Fruit fly (Drosophila melanogaster): ENCODE measurements around the gene Sh.
A peak's percentile ranks its signal among the peaks of the same experiment; 100 is the strongest.

Sh gene

DNA sequence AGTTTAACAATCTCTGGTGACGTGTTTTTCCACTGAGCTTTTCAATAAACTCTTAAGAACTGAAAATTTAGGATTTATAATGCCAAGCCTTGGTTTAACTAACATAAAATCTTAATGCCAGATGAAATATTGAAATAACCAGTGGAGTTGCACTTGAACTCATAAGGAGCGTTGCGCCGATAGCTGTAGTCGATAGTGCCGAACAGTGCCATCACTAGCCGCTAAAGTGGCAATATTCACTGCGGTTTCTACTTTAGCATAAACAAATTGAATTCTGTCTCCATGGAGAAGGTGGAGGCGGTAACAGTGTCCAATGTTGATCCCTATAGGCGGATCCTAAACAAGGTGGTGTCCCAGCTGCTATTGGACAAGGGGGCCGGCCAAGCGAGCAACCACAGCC, 38.7 kb upstream of the Sh start, which contains the start of gene Taf8 (continued):
- no peak for TF ChIP-seq CkIIα-i1 (GFP tag; IDR thresholded peaks at IDR 0.05)
- TF ChIP-seq hbn (GFP tag; IDR thresholded peaks at IDR 0.05; ENCODE audit: partially characterized antibody) = peak; percentile 46; the same call in 1 of the 2 replicates
- TF ChIP-seq otp (GFP tag; IDR thresholded peaks at IDR 0.05) = no peak
- no peak for TF ChIP-seq CG4424 (GFP tag; optimal IDR thresholded peaks at IDR 0.05)
- TF ChIP-seq Gug (GFP tag; IDR thresholded peaks at IDR 0.05) = peak; percentile 49; the same call in 1 of the 4 replicates

dm6 chrX:18101098-18101711, 38.2 kb upstream of the Sh start, which contains the start of gene Mvb12:
TSS of gene Mvb12 (minus strand) at chrX:18101314.
- TF ChIP-seq CG42726 (GFP tag; IDR thresholded peaks at IDR 0.05; ENCODE audit: partially characterized antibody) (peak; percentile 58; the same call in 1 of the 2 replicates), CG13287 (GFP tag; IDR thresholded peaks at IDR 0.05; ENCODE audit: partially characterized antibody) (peak; percentile 59), klu (GFP tag; IDR thresholded peaks at IDR 0.05) (no peak), knrl (GFP tag; IDR thresholded peaks at IDR 0.05; ENCODE audit: partially characterized antibody) (peak; percentile 37; the same call in 2 of the 3 replicates), Sox100B (GFP tag; optimal IDR thresholded peaks at IDR 0.05) (peak; percentile 30), Poxn (GFP tag; IDR thresholded peaks at IDR 0.05) (no peak), CG32767 (GFP tag; IDR thresholded peaks at IDR 0.05) (no peak), Med (GFP tag) (peak; percentile 76), prd (optimal IDR thresholded peaks at IDR 0.05) (no peak), prd (GFP tag; IDR thresholded peaks at IDR 0.05) (0 out of 3 replicates have a peak, but pooled peaks have one; percentile 13), Hand (GFP tag; optimal IDR thresholded peaks at IDR 0.05) (no peak), CG32532 (GFP tag; IDR thresholded peaks at IDR 0.05) (0 out of 2 replicates have a peak, but pooled peaks have one; percentile 12), Sox102F (GFP tag; optimal IDR thresholded peaks at IDR 0.05) (peak; percentile 18), hbn (GFP tag; IDR thresholded peaks at IDR 0.05; ENCODE audit: partially characterized antibody) (peak; percentile 51), CG1233 (GFP tag; optimal IDR thresholded peaks at IDR 0.05) (no peak), D19B (GFP tag; optimal IDR thresholded peaks at IDR 0.05) (no peak), HLH4C (GFP tag; IDR thresholded peaks at IDR 0.05; ENCODE audit: partially characterized antibody) (peak; percentile 41; the same call in 2 of the 3 replicates), BEAF-32 (GFP tag; optimal IDR thresholded peaks at IDR 0.05) (peak; percentile 57), vfl (GFP tag; optimal IDR thresholded peaks at IDR 0.05) (no peak), Adf1 (GFP tag; IDR thresholded peaks at IDR 0.05) (no peak), CG11696 (GFP tag; IDR thresholded peaks at IDR 0.05) (no peak), Bgb (GFP tag; IDR thresholded peaks at IDR 0.05; ENCODE audit: partially characterized antibody) (peak; percentile 66), CG33557 (GFP tag; optimal IDR thresholded peaks at IDR 0.05) (peak; percentile 52), CG17568 (GFP tag; optimal IDR thresholded peaks at IDR 0.05) (no peak), Eip74EF (GFP tag; optimal IDR thresholded peaks at IDR 0.05) (peak in 1 of 2 experiments; percentile 76), CG2712 (tag; optimal IDR thresholded peaks at IDR 0.05) (peak; percentile 18), Xrp1 (GFP tag; IDR thresholded peaks at IDR 0.05) (0 out of 2 replicates have a peak, but pooled peaks have one; percentile 15), gcm (GFP tag; optimal IDR thresholded peaks at IDR 0.05) (peak; percentile 45), Trl (optimal IDR thresholded peaks at IDR 0.05) (no peak), Trl (GFP tag; optimal IDR thresholded peaks at IDR 0.05) (no peak), jing (GFP tag; optimal IDR thresholded peaks at IDR 0.05) (no peak), CG2202 (tag; optimal IDR thresholded peaks at IDR 0.05) (peak; percentile 17), CG11560 (tag; IDR thresholded peaks at IDR 0.05) (no peak), bsh (GFP tag; optimal IDR thresholded peaks at IDR 0.05) (peak in 1 of 2 experiments; percentile 37), chinmo (GFP tag; IDR thresholded peaks at IDR 0.05; ENCODE audit: partially characterized antibody) (no peak), CG10147 (GFP tag; optimal IDR thresholded peaks at IDR 0.05) (peak; percentile 20), fd3F (GFP tag; optimal IDR thresholded peaks at IDR 0.05) (no peak), E2f2 (GFP tag; IDR thresholded peaks at IDR 0.05) (peak; percentile 19; the same call in 1 of the 2 replicates), Fer1 (GFP tag; optimal IDR thresholded peaks at IDR 0.05) (peak; percentile 19), Hr78 (GFP tag; optimal IDR thresholded peaks at IDR 0.05) (no peak), CG2129 (GFP tag; IDR thresholded peaks at IDR 0.05; ENCODE audit: partially characterized antibody) (0 out of 2 replicates have a peak, but pooled peaks have one; percentile 20), PHDP (tag; optimal IDR thresholded peaks at IDR 0.05) (peak; percentile 23)

All from whole organism, embryonic.